Fruit fly (Drosophila melanogaster): ENCODE data around the gene CG32264.

Gene CG32264

dm6 chr3L:3785002-3785661 is 21.1 kb downstream of the CG32264 start (continued):
- TF ChIP-seq CG1647 (GFP tag; optimal IDR thresholded peaks at IDR 0.05) (peak; percentile 89), Myb (GFP tag; optimal IDR thresholded peaks at IDR 0.05) (peak; percentile 85), zfh1 (GFP tag; IDR thresholded peaks at IDR 0.05) (peak; percentile 98), BEAF-32 (GFP tag; optimal IDR thresholded peaks at IDR 0.05) (no peak), CG8281 (tag; optimal IDR thresholded peaks at IDR 0.05) (peak; percentile 60), CG17912 (GFP tag; optimal IDR thresholded peaks at IDR 0.05) (no peak), Nf-YB (GFP tag; optimal IDR thresholded peaks at IDR 0.05) (peak; percentile 72), pan (optimal IDR thresholded peaks at IDR 0.05) (no peak), pan (GFP tag; optimal IDR thresholded peaks at IDR 0.05 in 1 of 2, IDR thresholded peaks at IDR 0.05 in 1 of 2) (peak in 1 of 2 experiments; percentile 98), CG13123 (GFP tag; optimal IDR thresholded peaks at IDR 0.05) (peak; percentile 90), CG10147 (GFP tag; optimal IDR thresholded peaks at IDR 0.05) (peak; percentile 40), sima (GFP tag; optimal IDR thresholded peaks at IDR 0.05) (peak; percentile 61), CG14050 (GFP tag; IDR thresholded peaks at IDR 0.05) (peak; percentile 95), cato (GFP tag; optimal IDR thresholded peaks at IDR 0.05; ENCODE audit: borderline replicate concordance) (peak; percentile 87), CG31388 (GFP tag; optimal IDR thresholded peaks at IDR 0.05) (peak; percentile 66), Eip74EF (GFP tag; optimal IDR thresholded peaks at IDR 0.05) (peak in 1 of 2 experiments; percentile 69), tgo (GFP tag; IDR thresholded peaks at IDR 0.05) (peak; percentile 97), Bdp1 (GFP tag; optimal IDR thresholded peaks at IDR 0.05) (peak; percentile 90), fd3F (GFP tag; optimal IDR thresholded peaks at IDR 0.05) (peak; percentile 83), CG6683 (GFP tag; optimal IDR thresholded peaks at IDR 0.05) (peak; percentile 63), hkb (optimal IDR thresholded peaks at IDR 0.05) (no peak), hkb (GFP tag; IDR thresholded peaks at IDR 0.05) (peak; percentile 97), CG6272 (GFP tag; IDR thresholded peaks at IDR 0.05) (peak; percentile 95), CG8359 (GFP tag; optimal IDR thresholded peaks at IDR 0.05; ENCODE audit: borderline replicate concordance) (peak; percentile 74), Mes4 (GFP tag; optimal IDR thresholded peaks at IDR 0.05) (peak; percentile 95), fd96Cb (tag; optimal IDR thresholded peaks at IDR 0.05) (peak; percentile 89), sisA (GFP tag; IDR thresholded peaks at IDR 0.05) (peak; percentile 97), CG4282 (GFP tag; optimal IDR thresholded peaks at IDR 0.05) (peak; percentile 97), pros (GFP tag; optimal IDR thresholded peaks at IDR 0.05) (no peak), GATAe (GFP tag; conservative IDR thresholded peaks at IDR 0.05) (peak; percentile 44), twi (tag; optimal IDR thresholded peaks at IDR 0.05) (peak; percentile 74), CG6854 (GFP tag; optimal IDR thresholded peaks at IDR 0.05) (peak; percentile 68), CG4617 (GFP tag; optimal IDR thresholded peaks at IDR 0.05; ENCODE audit: borderline replicate concordance) (peak; percentile 88), Bteb2 (GFP tag; optimal IDR thresholded peaks at IDR 0.05) (peak; percentile 90), sr (GFP tag; IDR thresholded peaks at IDR 0.05) (peak; percentile 87), pita (GFP tag; optimal IDR thresholded peaks at IDR 0.05) (no peak), CG6791 (GFP tag; IDR thresholded peaks at IDR 0.05; ENCODE audit: partially characterized antibody) (peak; percentile 21; the same call in 1 of the 3 replicates), stc (GFP tag; IDR thresholded peaks at IDR 0.05) (peak; percentile 97), Opbp (GFP tag; IDR thresholded peaks at IDR 0.05; ENCODE audit: partially characterized antibody) (peak; percentile 27; the same call in 2 of the 3 replicates), nerfin-1 (tag; optimal IDR thresholded peaks at IDR 0.05) (peak; percentile 70), hbn (GFP tag; IDR thresholded peaks at IDR 0.05; ENCODE audit: partially characterized antibody) (no peak), CG8089 (GFP tag; optimal IDR thresholded peaks at IDR 0.05) (peak; percentile 96), tna (GFP tag; IDR thresholded peaks at IDR 0.05; ENCODE audit: partially characterized antibody) (0 out of 2 replicates have a peak, but pooled peaks have one; percentile 32), CG14710 (tag; optimal IDR thresholded peaks at IDR 0.05) (peak; percentile 74), ranshi (GFP tag; IDR thresholded peaks at IDR 0.05) (peak; percentile 95), pnt (GFP tag; optimal IDR thresholded peaks at IDR 0.05) (peak; percentile 96), org-1 (GFP tag; optimal IDR thresholded peaks at IDR 0.05) (peak; percentile 94), CG9932 (GFP tag; IDR thresholded peaks at IDR 0.05) (peak; percentile 76), Ets97D (GFP tag; optimal IDR thresholded peaks at IDR 0.05) (peak; percentile 79)
